Fruit fly (Drosophila melanogaster) whole organism, embryonic: ENCODE data around the gene Vps29.

Experiments used
- Abd-B ChIP-seq: fragments of 200-800 bp; sonication (Bioruptor generic); optimal IDR thresholded peaks from 2 replicates; lab custom pipeline; 2018; ENCODE audit warnings: missing biosample characterization, mild to moderate bottlenecking, missing genetic modification characterization, moderate library complexity
- CG10366 ChIP-seq: fragments of 200-800 bp; sonication (Bioruptor generic); IDR thresholded peaks from 2 replicates; pipeline ENCODE4 v1.3.6; 2022; ENCODE audit warnings: missing biosample characterization, missing genetic modification characterization
- CG10431 ChIP-seq: fragments of 200-800 bp; sonication (Bioruptor generic); optimal IDR thresholded peaks from 3 replicates; lab custom pipeline; 2018; ENCODE audit warnings: missing biosample characterization, mild to moderate bottlenecking, missing genetic modification characterization
- CG10959 ChIP-seq: fragments of 200-800 bp; sonication (Bioruptor generic); IDR thresholded peaks from 2 replicates; pipeline ENCODE4 v1.3.6; 2022; ENCODE audit warnings: missing biosample characterization, missing genetic modification characterization
- CG12391 ChIP-seq: fragments of 200-800 bp; sonication (Bioruptor generic); optimal IDR thresholded peaks from 3 replicates; lab custom pipeline; 2018; ENCODE audit warnings: missing biosample characterization, mild to moderate bottlenecking, missing genetic modification characterization, moderate library complexity
- CG16815 ChIP-seq: fragments of 200-800 bp; sonication (Bioruptor generic); optimal IDR thresholded peaks from 3 replicates; lab custom pipeline; 2017; ENCODE audit warnings: missing biosample characterization, mild to moderate bottlenecking, missing genetic modification characterization
- CG17359 ChIP-seq: fragments of 200-800 bp; sonication (Bioruptor generic); optimal IDR thresholded peaks from 3 replicates; lab custom pipeline; 2018; ENCODE audit warnings: missing biosample characterization, mild to moderate bottlenecking, missing genetic modification characterization, moderate library complexity
- CG18011 ChIP-seq: fragments of 200-800 bp; sonication (Bioruptor generic); optimal IDR thresholded peaks from 2 replicates; lab custom pipeline; 2017; ENCODE audit warnings: missing biosample characterization, missing genetic modification characterization, mild to moderate bottlenecking, moderate library complexity, missing genotype
- CG1832 ChIP-seq: fragments of 200-800 bp; sonication (Bioruptor generic); optimal IDR thresholded peaks from 2 replicates; lab custom pipeline; 2017; ENCODE audit warnings: missing biosample characterization, mild to moderate bottlenecking, missing genetic modification characterization, inconsistent platforms
- CG2678 ChIP-seq: fragments of 200-800 bp; sonication (Bioruptor generic); optimal IDR thresholded peaks from 3 replicates; lab custom pipeline; 2019; ENCODE audit warnings: missing biosample characterization, mild to moderate bottlenecking, missing genetic modification characterization, moderate library complexity
- CG2875 ChIP-seq: fragments of 200-800 bp; sonication (Bioruptor generic); optimal IDR thresholded peaks from 2 replicates; lab custom pipeline; 2017; ENCODE audit warnings: missing biosample characterization, mild to moderate bottlenecking, missing genetic modification characterization, missing genetic modification reagents
- CG31224 ChIP-seq: fragments of 200-800 bp; sonication (Bioruptor generic); IDR thresholded peaks from 2 replicates; pipeline ENCODE4 v1.3.6; 2022; ENCODE audit warnings: missing biosample characterization, missing genetic modification characterization
- CG34224 ChIP-seq: fragments of 200-800 bp; sonication (Bioruptor generic); IDR thresholded peaks from 3 replicates; pipeline ENCODE4 v1.3.6; 2022; ENCODE audit warnings: missing biosample characterization, missing genetic modification characterization; ENCODE audit not compliant: partially characterized antibody
- CG4424 ChIP-seq: fragments of 200-800 bp; sonication (Bioruptor generic); optimal IDR thresholded peaks from 3 replicates; lab custom pipeline; 2016; ENCODE audit warnings: missing biosample characterization, missing genetic modification characterization
- CG6272 ChIP-seq: fragments of 200-800 bp; sonication (Bioruptor generic); IDR thresholded peaks from 2 replicates; pipeline ENCODE4 v1.3.6; 2022; ENCODE audit warnings: missing biosample characterization, missing genetic modification characterization
- CG6791 ChIP-seq: fragments of 200-800 bp; sonication (Bioruptor generic); IDR thresholded peaks from 3 replicates; pipeline ENCODE4 v1.3.6; 2022; ENCODE audit warnings: missing biosample characterization, missing genetic modification characterization; ENCODE audit not compliant: partially characterized antibody
- CG7987 ChIP-seq: fragments of 200-800 bp; sonication (Bioruptor generic); optimal IDR thresholded peaks from 2 replicates; lab custom pipeline; 2018; ENCODE audit warnings: missing biosample characterization, mild to moderate bottlenecking, missing genetic modification characterization, moderate library complexity
- Camta ChIP-seq: fragments of 200-800 bp; sonication (Bioruptor generic); optimal IDR thresholded peaks from 2 replicates; lab custom pipeline; 2016; ENCODE audit warnings: missing biosample characterization, missing genetic modification characterization
- CrebB ChIP-seq: fragments of 200-800 bp; sonication (Bioruptor generic); optimal IDR thresholded peaks from 3 replicates; lab custom pipeline; 2018; ENCODE audit warnings: missing biosample characterization, mild to moderate bottlenecking, missing genetic modification characterization
- Dref ChIP-seq: fragments of 200-800 bp; sonication (Bioruptor generic); IDR thresholded peaks from 2 replicates; pipeline ENCODE4 v1.3.6; 2022; ENCODE audit warnings: missing biosample characterization, missing genetic modification characterization
- E2f1 ChIP-seq: fragments of 200-800 bp; sonication (Bioruptor generic); IDR thresholded peaks from 2 replicates; pipeline ENCODE4 v1.3.6; 2022; ENCODE audit warnings: missing biosample characterization, missing genetic modification characterization
- E2f2 ChIP-seq: fragments of 200-800 bp; sonication (Bioruptor generic); IDR thresholded peaks from 2 replicates; pipeline ENCODE4 v1.3.6; 2022; ENCODE audit warnings: missing biosample characterization, missing genetic modification characterization
- Ets97D ChIP-seq: fragments of 200-800 bp; sonication (Bioruptor generic); optimal IDR thresholded peaks from 3 replicates; lab custom pipeline; 2016; ENCODE audit warnings: missing biosample characterization, missing genetic modification characterization
- Hmx ChIP-seq: fragments of 200-800 bp; sonication (Bioruptor generic); optimal IDR thresholded peaks from 2 replicates; lab custom pipeline; 2016; ENCODE audit warnings: missing biosample characterization, missing genetic modification characterization
- Hr78 ChIP-seq, 2 experiments: fragments of 200-800 bp in 1 of 2; fragments of >200 bp in 1 of 2; sonication (Bioruptor generic) in 1 of 2; optimal IDR thresholded peaks; 2 replicates each; lab custom pipeline; 2017 to 2019; ENCODE audit warnings: missing biosample characterization in 2 of 2, missing genetic modification characterization in 2 of 2, mild to moderate bottlenecking in 1 of 2, moderate library complexity in 1 of 2
- Lhr ChIP-seq: fragments of 200-800 bp; sonication (Bioruptor generic); optimal IDR thresholded peaks from 3 replicates; lab custom pipeline; 2017; ENCODE audit warnings: mild to moderate bottlenecking, missing biosample characterization, missing genetic modification reagents, missing genetic modification characterization
- MESR4 ChIP-seq: fragments of 200-800 bp; sonication (Bioruptor generic); optimal IDR thresholded peaks from 2 replicates; lab custom pipeline; 2018; ENCODE audit warnings: missing biosample characterization, mild to moderate bottlenecking, missing genetic modification characterization, moderate library complexity
- Med ChIP-seq: fragments of 200-800 bp; sonication (Bioruptor generic); peaks from one replicate; lab custom pipeline; 2016; ENCODE audit warnings: missing biosample characterization, missing genetic modification characterization, mild to moderate bottlenecking, inconsistent platforms, moderate library complexity
- Meics ChIP-seq: fragments of 200-800 bp; sonication (Bioruptor generic); optimal IDR thresholded peaks from 2 replicates; lab custom pipeline; 2017; ENCODE audit warnings: missing biosample characterization, mild to moderate bottlenecking, missing genetic modification characterization
- Optix ChIP-seq: fragments of 200-800 bp; sonication (Bioruptor generic); IDR thresholded peaks from 3 replicates; pipeline ENCODE4 v1.3.6; 2022; ENCODE audit warnings: missing biosample characterization, missing genetic modification characterization
- Poxn ChIP-seq: fragments of 200-800 bp; sonication (Bioruptor generic); IDR thresholded peaks from 2 replicates; pipeline ENCODE4 v1.3.6; 2022; ENCODE audit warnings: missing biosample characterization, missing genetic modification characterization
- Rfx ChIP-seq: fragments of 200-800 bp; sonication (Bioruptor generic); IDR thresholded peaks from 2 replicates; pipeline ENCODE4 v1.3.6; 2022; ENCODE audit warnings: missing biosample characterization, missing genetic modification characterization
- YL-1 ChIP-seq: fragments of 200-800 bp; sonication (Bioruptor generic); optimal IDR thresholded peaks from 3 replicates; lab custom pipeline; 2017; ENCODE audit warnings: missing biosample characterization, mild to moderate bottlenecking, missing genetic modification characterization
- ac ChIP-seq: fragments of 200-800 bp; sonication (Bioruptor generic); optimal IDR thresholded peaks from 3 replicates; lab custom pipeline; 2017; ENCODE audit warnings: missing biosample characterization, mild to moderate bottlenecking, missing genetic modification characterization
- az2 ChIP-seq: fragments of 200-800 bp; sonication (Bioruptor generic); optimal IDR thresholded peaks from 3 replicates; lab custom pipeline; 2016; ENCODE audit warnings: missing biosample characterization, missing genetic modification characterization
- bab2 ChIP-seq: fragments of 200-800 bp; sonication (Bioruptor generic); optimal IDR thresholded peaks from 2 replicates; lab custom pipeline; 2016; ENCODE audit warnings: missing biosample characterization, missing genetic modification characterization
- crp ChIP-seq, 2 experiments: fragments of 200-800 bp; sonication (Bioruptor generic); optimal IDR thresholded peaks; 2 replicates in 1 of 2; 3 replicates in 1 of 2; lab custom pipeline; 2017; ENCODE audit warnings: missing biosample characterization in 2 of 2, missing genetic modification characterization in 2 of 2, mild to moderate bottlenecking in 1 of 2, moderate library complexity in 1 of 2
- dmrt99B ChIP-seq: fragments of 200-800 bp; sonication (Bioruptor generic); optimal IDR thresholded peaks from 2 replicates; lab custom pipeline; 2018; ENCODE audit warnings: missing biosample characterization, mild to moderate bottlenecking, missing genetic modification characterization, moderate library complexity
- fru ChIP-seq: fragments of >200 bp; optimal IDR thresholded peaks from 2 replicates; lab custom pipeline; 2017
- ind ChIP-seq: fragments of 200-800 bp; sonication (Bioruptor generic); optimal IDR thresholded peaks from 3 replicates; lab custom pipeline; 2016; ENCODE audit warnings: missing biosample characterization, missing genetic modification characterization
- lab ChIP-seq: fragments of 200-800 bp; sonication (Bioruptor generic); optimal IDR thresholded peaks from 3 replicates; lab custom pipeline; 2017; ENCODE audit warnings: missing biosample characterization, missing genetic modification characterization, mild to moderate bottlenecking, moderate library complexity, missing genetic modification reagents
- mam ChIP-seq: fragments of 200-800 bp; sonication (Bioruptor generic); optimal IDR thresholded peaks from 3 replicates; lab custom pipeline; 2016; ENCODE audit warnings: missing biosample characterization, missing genetic modification characterization
- nerfin-1 ChIP-seq: fragments of 200-800 bp; sonication (Bioruptor generic); optimal IDR thresholded peaks from 3 replicates; lab custom pipeline; 2019; ENCODE audit warnings: missing biosample characterization, mild to moderate bottlenecking, missing genetic modification characterization, moderate library complexity
- onecut ChIP-seq: fragments of 200-800 bp; sonication (Bioruptor generic); IDR thresholded peaks from 2 replicates; pipeline ENCODE4 v1.3.6; 2022; ENCODE audit warnings: missing biosample characterization, missing genetic modification characterization
- pita ChIP-seq: fragments of 200-800 bp; sonication (Bioruptor generic); optimal IDR thresholded peaks from 2 replicates; lab custom pipeline; 2017; ENCODE audit warnings: missing biosample characterization, mild to moderate bottlenecking, missing genetic modification characterization
- psq ChIP-seq: fragments of 200-800 bp; sonication (Bioruptor generic); optimal IDR thresholded peaks from 2 replicates; lab custom pipeline; 2017; ENCODE audit warnings: missing biosample characterization, missing genetic modification characterization
- scrt ChIP-seq: fragments of 200-800 bp; sonication (Bioruptor generic); optimal IDR thresholded peaks from 2 replicates; lab custom pipeline; 2018; ENCODE audit warnings: missing biosample characterization, mild to moderate bottlenecking, missing genetic modification characterization, moderate library complexity
- sens ChIP-seq: fragments of 200-800 bp; sonication (Bioruptor generic); peaks from one replicate; lab custom pipeline; 2016; ENCODE audit warnings: missing biosample characterization, missing genetic modification characterization
- trem ChIP-seq: fragments of 200-800 bp; optimal IDR thresholded peaks from 3 replicates; lab custom pipeline; 2019; ENCODE audit warnings: missing biosample characterization, mild to moderate bottlenecking, missing genetic modification characterization, moderate library complexity
- unc-4 ChIP-seq: fragments of 200-800 bp; sonication (Bioruptor generic); IDR thresholded peaks from 2 replicates; pipeline ENCODE4 v1.3.6; 2022; ENCODE audit warnings: missing biosample characterization, missing genetic modification characterization; ENCODE audit not compliant: partially characterized antibody
- unpg ChIP-seq: fragments of 200-800 bp; sonication (Bioruptor generic); optimal IDR thresholded peaks from 3 replicates; lab custom pipeline; 2018; ENCODE audit warnings: missing biosample characterization, mild to moderate bottlenecking, missing genetic modification characterization, moderate library complexity

The Vps29 gene

dm6 chr2L:1166326-1166725 lies 15.8 kb downstream of the Vps29 start, which contains the start of gene CG14341 (continued):
- TF ChIP-seq Hr78 (GFP tag; optimal IDR thresholded peaks at IDR 0.05; lab: Kevin White, UChicago) (no peak), ind (GFP tag; lab: Kevin White, UChicago) (no peak), YL-1 (GFP tag; lab: Kevin White, UChicago) (no peak), Poxn (GFP tag; lab: Robert Waterston, UW) (no peak), CG31224 (no peak), unc-4 (GFP tag; lab: Robert Waterston, UW) (0 out of 2 replicates have a peak, but pooled peaks have one; percentile 17), CG10366 (GFP tag; lab: Robert Waterston, UW) (no peak), unpg (no peak), Dref (GFP tag; lab: Robert Waterston, UW) (peak; percentile 64), CG4424 (GFP tag; lab: Kevin White, UChicago) (no peak), Med (peak; percentile 21), CG10959 (GFP tag; lab: Robert Waterston, UW) (no peak), sens (GFP tag; lab: Kevin White, UChicago) (peak; percentile 69), CG1832 (GFP tag; lab: Kevin White, UChicago) (no peak), CG7987 (no peak), crp (GFP tag; optimal IDR thresholded peaks at IDR 0.05; lab: Kevin White, UChicago) (no peak), dmrt99B (tag; lab: Kevin White, UChicago) (no peak), Rfx (GFP tag; lab: Robert Waterston, UW) (no peak), scrt (GFP tag; lab: Kevin White, UChicago) (no peak), Lhr (GFP tag; lab: Kevin White, UChicago) (no peak), mam (GFP tag; lab: Kevin White, UChicago) (no peak), CG2875 (GFP tag; lab: Kevin White, UChicago) (no peak), MESR4 (GFP tag; lab: Kevin White, UChicago) (peak; percentile 31), CG2678 (no peak), onecut (GFP tag; lab: Robert Waterston, UW) (no peak), az2 (GFP tag; lab: Kevin White, UChicago) (no peak), CG12391 (tag; lab: Kevin White, UChicago) (no peak), Ets97D (peak; percentile 1), Optix (no peak), CG18011 (GFP tag; lab: Kevin White, UChicago) (no peak), psq (GFP tag; lab: Kevin White, UChicago) (no peak), lab (GFP tag; lab: Kevin White, UChicago) (no peak), bab2 (GFP tag; lab: Kevin White, UChicago) (no peak), CG17359 (tag; lab: Kevin White, UChicago) (no peak), CG6272 (GFP tag; lab: Robert Waterston, UW) (no peak), CG16815 (GFP tag; lab: Kevin White, UChicago) (no peak), Camta (GFP tag; lab: Kevin White, UChicago) (no peak), ac (no peak), Hmx (no peak), fru (lab: Kevin White, UChicago) (no peak), E2f1 (GFP tag; lab: Robert Waterston, UW) (no peak), pita (GFP tag; lab: Kevin White, UChicago) (no peak), CrebB (tag; lab: Kevin White, UChicago) (no peak), CG6791 (GFP tag; lab: Robert Waterston, UW) (no peak), E2f2 (peak; percentile 56), CG34224 (GFP tag; lab: Robert Waterston, UW) (peak; percentile 33; the same call in 2 of the 3 replicates), Abd-B (GFP tag; lab: Kevin White, UChicago) (peak; percentile 27), CG10431 (GFP tag; lab: Kevin White, UChicago) (no peak), trem (tag; lab: Kevin White, UChicago) (no peak), nerfin-1 (tag; lab: Kevin White, UChicago) (no peak), Meics (GFP tag; lab: Kevin White, UChicago) (no peak)
